Fruit fly (Drosophila melanogaster) whole organism, prepupa: ENCODE results near the gene Spn85F.

Experiments used
- Blimp-1 ChIP-seq: fragments of 200-800 bp; sonication (Bioruptor generic); optimal IDR thresholded peaks from 3 replicates; lab custom pipeline; 2017; ENCODE audit warnings: missing biosample characterization, missing genetic modification characterization, mild to moderate bottlenecking, moderate library complexity, missing genetic modification reagents
- CG8319 ChIP-seq: fragments of 200-800 bp; sonication (Bioruptor generic); optimal IDR thresholded peaks from 3 replicates; lab custom pipeline; 2016; ENCODE audit warnings: missing biosample characterization, missing genetic modification characterization
- CG9139 ChIP-seq: fragments of 200-800 bp; sonication (Bioruptor generic); optimal IDR thresholded peaks from 3 replicates; lab custom pipeline; 2017; ENCODE audit warnings: missing biosample characterization, mild to moderate bottlenecking, missing genetic modification characterization
- Eip78C ChIP-seq: fragments of 200-800 bp; sonication (Bioruptor generic); peaks from one replicate; lab custom pipeline; 2016; ENCODE audit warnings: missing biosample characterization, missing genetic modification characterization
- Ets21C ChIP-seq: fragments of 200-800 bp; sonication (Bioruptor generic); optimal IDR thresholded peaks from 3 replicates; lab custom pipeline; 2016; ENCODE audit warnings: missing biosample characterization, missing genetic modification characterization
- Hr39 ChIP-seq: fragments of 200-800 bp; sonication (Bioruptor generic); optimal IDR thresholded peaks from 2 replicates; lab custom pipeline; 2016; ENCODE audit warnings: missing biosample characterization, missing genetic modification characterization
- cyc ChIP-seq: fragments of 200-800 bp; sonication (Bioruptor generic); optimal IDR thresholded peaks from 3 replicates; lab custom pipeline; 2016; ENCODE audit warnings: missing biosample characterization, missing genetic modification characterization
- fkh ChIP-seq: fragments of 200-800 bp; sonication (Bioruptor generic); optimal IDR thresholded peaks from 3 replicates; lab custom pipeline; 2017; ENCODE audit warnings: missing biosample characterization, mild to moderate bottlenecking, missing genetic modification characterization, moderate library complexity

DNA sequence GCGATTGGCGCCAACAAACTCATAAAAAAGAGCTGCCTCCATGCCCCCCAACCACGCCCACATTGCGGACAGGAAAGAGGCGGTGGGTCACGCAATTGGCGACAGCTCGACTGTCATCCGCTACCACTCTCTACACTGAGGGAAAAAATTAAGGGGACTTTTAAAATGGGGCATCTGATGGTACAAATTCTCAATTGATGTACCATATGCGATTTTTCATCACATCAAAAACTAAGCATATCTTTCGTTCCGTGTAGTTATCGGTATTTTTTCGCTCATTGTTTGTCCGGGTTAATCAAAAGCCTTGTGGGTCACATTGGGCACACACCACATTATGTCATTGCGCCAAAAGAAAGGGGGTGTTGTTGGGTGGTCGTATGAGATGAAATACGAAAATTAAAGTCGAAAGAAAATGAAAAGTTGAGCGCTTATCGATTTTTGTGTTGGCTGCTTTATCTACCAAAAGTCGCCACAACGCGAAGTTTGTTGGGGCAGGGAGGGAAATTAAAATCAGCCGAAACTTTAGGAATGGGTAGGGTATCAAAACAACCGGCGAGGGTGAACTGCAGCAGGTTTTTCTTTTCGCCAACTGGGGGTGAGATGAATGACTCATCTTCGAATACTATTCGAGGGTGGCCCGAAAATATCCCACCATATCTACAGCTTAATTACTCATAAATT lies 27.2 kb downstream of the Spn85F start:
- TF ChIP-seq CG8319 (GFP tag; lab: Kevin White, UChicago), result no peak
- no peak for TF ChIP-seq Eip78C (GFP tag; lab: Kevin White, UChicago)
- no peak for TF ChIP-seq Hr39
- TF ChIP-seq fkh (GFP tag; lab: Kevin White, UChicago), result no peak
- TF ChIP-seq Ets21C (GFP tag; lab: Kevin White, UChicago), result no peak
- TF ChIP-seq Blimp-1, result no peak
- no peak for TF ChIP-seq CG9139
- TF ChIP-seq cyc (GFP tag; lab: Kevin White, UChicago), result no peak
